Worm (Caenorhabditis elegans): Measurements from ENCODE around the gene C13A2.4.

Gene C13A2.4

ce11 chrV:7275491-7275890 lies 3.7 kb upstream of the C13A2.4 start, which contains the start of gene C13A2.5:
Gene C13A2.5, plus strand, starts transcription at chrV:7275791.
- TF ChIP-seq hlh-30 (tag; optimal IDR thresholded peaks at IDR 0.05; ENCODE audit: insufficient read depth), result no peak
- TF ChIP-seq ahr-1 (tag; optimal IDR thresholded peaks at IDR 0.05), result no peak
- TF ChIP-seq che-1 (tag; optimal IDR thresholded peaks at IDR 0.05), result no peak
- TF ChIP-seq hlh-13 (GFP tag; optimal IDR thresholded peaks at IDR 0.05), result no peak
- TF ChIP-seq dve-1 (tag; optimal IDR thresholded peaks at IDR 0.05), result no peak
- no peak for TF ChIP-seq pros-1 (tag; optimal IDR thresholded peaks at IDR 0.05)

- TF ChIP-seq C38D4.7 (GFP tag; optimal IDR thresholded peaks at IDR 0.05) (no peak), che-1 (tag; optimal IDR thresholded peaks at IDR 0.05) (no peak), eyg-1 (tag; optimal IDR thresholded peaks at IDR 0.05) (no peak), unc-55 (GFP tag; optimal IDR thresholded peaks at IDR 0.05) (no peak), elt-4 (tag; optimal IDR thresholded peaks at IDR 0.05) (no peak), ttx-3 (tag; optimal IDR thresholded peaks at IDR 0.05) (no peak), sdc-2 (tag; optimal IDR thresholded peaks at IDR 0.05) (no peak), ceh-2 (tag; optimal IDR thresholded peaks at IDR 0.05) (no peak), ama-1 (optimal IDR thresholded peaks at IDR 0.05) (no peak)
Measured at ce11 chrV:7282037-7282436, 2.8 kb downstream of the C13A2.4 start, which contains the start of gene C13A2.3. Gene C13A2.3, plus strand, starts transcription at chrV:7282337.

- no peak for TF ChIP-seq hlh-6 (tag; optimal IDR thresholded peaks at IDR 0.05)
- TF ChIP-seq hlh-8 (tag; optimal IDR thresholded peaks at IDR 0.05), result no peak
- TF ChIP-seq tbx-2 (tag; optimal IDR thresholded peaks at IDR 0.05), result no peak
- no peak for TF ChIP-seq Y22D7AL.16 (tag; optimal IDR thresholded peaks at IDR 0.05)
- TF ChIP-seq nhr-11 (tag; optimal IDR thresholded peaks at IDR 0.05), result no peak
- TF ChIP-seq ceh-34 (tag; optimal IDR thresholded peaks at IDR 0.05), result no peak
- TF ChIP-seq madf-2 (tag; optimal IDR thresholded peaks at IDR 0.05), result no peak
- TF ChIP-seq hlh-30 (tag; optimal IDR thresholded peaks at IDR 0.05; ENCODE audit: insufficient read depth), result no peak
Measured at ce11 chrV:7288699-7289098, 9.5 kb downstream of the C13A2.4 start, which contains the start of gene C13A2.1. Gene C13A2.1, plus strand, starts transcription at chrV:7288999.

ce11 chrV:7295270-7295669 lies 16.1 kb downstream of the C13A2.4 start, which contains the start of gene F07G11.4:
Gene F07G11.4, minus strand, starts transcription at chrV:7295370.
- no peak for TF ChIP-seq K09A11.1 (tag; optimal IDR thresholded peaks at IDR 0.05; ENCODE audit: insufficient read depth)
- no peak for TF ChIP-seq fax-1 (tag; optimal IDR thresholded peaks at IDR 0.05)
- TF ChIP-seq ceh-19 (GFP tag; optimal IDR thresholded peaks at IDR 0.05), result no peak

- no peak for TF ChIP-seq F13H6.1 (tag; optimal IDR thresholded peaks at IDR 0.05)
- TF ChIP-seq ttx-3 (tag; optimal IDR thresholded peaks at IDR 0.05), result no peak
- no peak for TF ChIP-seq lin-11 (tag; optimal IDR thresholded peaks at IDR 0.05)
- no peak for TF ChIP-seq unc-55 (GFP tag; optimal IDR thresholded peaks at IDR 0.05)
- TF ChIP-seq sdc-2 (tag; optimal IDR thresholded peaks at IDR 0.05), result no peak
- no peak for TF ChIP-seq ceh-18 (tag; optimal IDR thresholded peaks at IDR 0.05)
- TF ChIP-seq ref-2 (tag; optimal IDR thresholded peaks at IDR 0.05), result no peak
- no peak for TF ChIP-seq dmd-4 (tag; optimal IDR thresholded peaks at IDR 0.05; ENCODE audit: borderline replicate concordance)
- no peak for TF ChIP-seq unc-3 (GFP tag; conservative IDR thresholded peaks at IDR 0.05)
- no peak for TF ChIP-seq unc-3 (tag; optimal IDR thresholded peaks at IDR 0.05)
- no peak for TF ChIP-seq rnt-1 (tag; optimal IDR thresholded peaks at IDR 0.05)
- no peak for TF ChIP-seq gmeb-2 (tag; optimal IDR thresholded peaks at IDR 0.05)
- TF ChIP-seq ceh-34 (tag; optimal IDR thresholded peaks at IDR 0.05), result no peak
- TF ChIP-seq sox-4 (tag; optimal IDR thresholded peaks at IDR 0.05), result no peak
- no peak for TF ChIP-seq pat-9 (tag; optimal IDR thresholded peaks at IDR 0.05)
- no peak for TF ChIP-seq ama-1 (optimal IDR thresholded peaks at IDR 0.05)
- TF ChIP-seq tbx-2 (tag; optimal IDR thresholded peaks at IDR 0.05), result no peak
- no peak for TF ChIP-seq ceh-48 (tag; optimal IDR thresholded peaks at IDR 0.05)
- TF ChIP-seq zip-5 (tag; optimal IDR thresholded peaks at IDR 0.05), result no peak
- no peak for TF ChIP-seq ceh-9 (tag; optimal IDR thresholded peaks at IDR 0.05)
Measured at ce11 chrV:7297263-7297662, 18.1 kb downstream of the C13A2.4 start, which contains the start of gene srj-32. Gene srj-32, minus strand, starts transcription at chrV:7297363.

Measured in whole organism, late embryonic.